Worm (Caenorhabditis elegans) whole organism, mixed stage, embryonic: ENCODE measurements around the gene clh-6.

Source experiments
- M03D4.4 ChIP-seq: sonication (generic microtip); optimal IDR thresholded peaks from 2 replicates; lab custom pipeline; 2017; ENCODE audit warnings: mild to moderate bottlenecking, missing genetic modification characterization, missing compliant biosample characterization
- blmp-1 ChIP-seq: fragments of 150-350 bp; optimal IDR thresholded peaks from 2 replicates; lab custom pipeline; 2014; ENCODE audit warnings: missing biosample characterization, missing genetic modification characterization
- ceh-39 ChIP-seq: fragments of 150-350 bp; optimal IDR thresholded peaks from 2 replicates; lab custom pipeline; 2014; ENCODE audit warnings: missing biosample characterization, missing genetic modification characterization
- elt-1 ChIP-seq: sonication (generic microtip); optimal IDR thresholded peaks from 2 replicates; lab custom pipeline; 2017; ENCODE audit warnings: missing genetic modification characterization, mild to moderate bottlenecking, missing compliant biosample characterization, antibody characterized with exemption, moderate library complexity, borderline replicate concordance; ENCODE audit not compliant: insufficient read depth
- elt-3 ChIP-seq: fragments of 150-350 bp; optimal IDR thresholded peaks from 2 replicates; lab custom pipeline; 2014; ENCODE audit warnings: missing biosample characterization, missing genetic modification characterization
- lin-13 ChIP-seq: fragments of 150-350 bp; optimal IDR thresholded peaks from 2 replicates; lab custom pipeline; 2014; ENCODE audit warnings: missing biosample characterization, missing genetic modification characterization
- lsy-2 ChIP-seq: fragments of 150-350 bp; optimal IDR thresholded peaks from 2 replicates; lab custom pipeline; 2014; ENCODE audit warnings: missing biosample characterization, missing genetic modification characterization
- mls-2 ChIP-seq: sonication (generic microtip); optimal IDR thresholded peaks from 2 replicates; lab custom pipeline; 2016; ENCODE audit warnings: mild to moderate bottlenecking, missing genetic modification characterization, moderate library complexity, missing compliant biosample characterization
- nhr-12 ChIP-seq: fragments of 150-350 bp; optimal IDR thresholded peaks from 2 replicates; lab custom pipeline; 2014; ENCODE audit warnings: missing biosample characterization, missing genetic modification characterization
- nhr-237 ChIP-seq: fragments of 150-350 bp; optimal IDR thresholded peaks from 2 replicates; lab custom pipeline; 2014; ENCODE audit warnings: missing biosample characterization, missing genetic modification characterization
- unc-39 ChIP-seq: fragments of 150-350 bp; optimal IDR thresholded peaks from 2 replicates; lab custom pipeline; 2014; ENCODE audit warnings: missing biosample characterization, missing genetic modification characterization
- unc-62 ChIP-seq: fragments of 150-350 bp; optimal IDR thresholded peaks from 2 replicates; lab custom pipeline; 2014; ENCODE audit warnings: missing biosample characterization, missing genetic modification reagents, missing genetic modification characterization
- ztf-11 ChIP-seq: fragments of 150-350 bp; optimal IDR thresholded peaks from 2 replicates; lab custom pipeline; 2014; ENCODE audit warnings: missing biosample characterization, missing genetic modification characterization

DNA sequence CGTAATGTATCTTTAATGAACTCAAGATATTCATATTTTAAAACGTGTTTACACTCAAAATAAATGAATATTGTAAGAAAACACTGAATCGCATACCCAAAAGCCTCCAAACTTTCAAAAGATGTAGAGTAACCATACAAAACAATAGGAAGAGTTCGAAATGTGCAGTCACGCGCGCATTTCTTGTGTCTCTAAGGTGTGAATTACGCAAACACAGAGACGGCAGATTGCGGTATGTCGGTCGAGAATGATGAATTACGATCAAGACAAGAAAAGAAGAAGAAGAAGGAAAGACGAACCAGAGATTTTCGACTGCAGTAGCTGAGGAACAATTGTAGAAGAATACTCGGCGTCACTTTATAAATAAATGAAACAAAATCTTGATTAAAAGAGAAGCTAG lies 48.3 kb upstream of the clh-6 start, which contains the start of gene lhpp-1:
- TF ChIP-seq blmp-1 (no peak), mls-2 (tag; lab: Kevin White, UChicago) (no peak), M03D4.4 (tag; lab: Kevin White, UChicago) (no peak), unc-39 (no peak), nhr-237 (tag; lab: Kevin White, UChicago) (no peak), ztf-11 (tag; lab: Kevin White, UChicago) (no peak), elt-3 (tag; lab: Kevin White, UChicago) (no peak), lin-13 (tag; lab: Kevin White, UChicago) (no peak), nhr-12 (tag; lab: Kevin White, UChicago) (no peak), lsy-2 (tag; lab: Kevin White, UChicago) (no peak), elt-1 (tag; lab: Kevin White, UChicago) (no peak), ceh-39 (no peak), unc-62 (GFP tag; lab: Kevin White, UChicago) (no peak)
